Fruit fly (Drosophila melanogaster): Measurements from ENCODE around the gene Ptip.

- TF ChIP-seq Mnt (GFP tag; optimal IDR thresholded peaks at IDR 0.05), result no peak
- TF ChIP-seq CG33017 (tag; optimal IDR thresholded peaks at IDR 0.05), result no peak
- no peak for TF ChIP-seq toe (GFP tag; optimal IDR thresholded peaks at IDR 0.05)
Measured at dm6 chr3L:13987578-13987977, 41.3 kb downstream of the Ptip start, which contains the start of gene CG9040.
